Fruit fly (Drosophila melanogaster): ENCODE results near the gene RpL27A.

RpL27A gene

dm6 chr2L:4456539-4456994, 1.6 kb downstream of the RpL27A start, which contains the start of gene Gs1l:
Gene Gs1l, minus strand, starts transcription at chr2L:4456807.
- TF ChIP-seq CG1620 (GFP tag; optimal IDR thresholded peaks at IDR 0.05), result no peak
- TF ChIP-seq cnc (optimal IDR thresholded peaks at IDR 0.05), result no peak
- TF ChIP-seq Mnt (GFP tag; optimal IDR thresholded peaks at IDR 0.05), result peak; percentile 36
- peak; percentile 29 for TF ChIP-seq CG12768 (GFP tag; optimal IDR thresholded peaks at IDR 0.05)
- no peak for TF ChIP-seq kay (GFP tag; ENCODE audit: borderline replicate concordance)
- TF ChIP-seq toe (GFP tag; optimal IDR thresholded peaks at IDR 0.05), result no peak
- no peak for TF ChIP-seq CG5204 (GFP tag; optimal IDR thresholded peaks at IDR 0.05)
- peak; percentile 19 for TF ChIP-seq bab1 (GFP tag; optimal IDR thresholded peaks at IDR 0.05)
- peak; percentile 35 for TF ChIP-seq CG7101 (tag; optimal IDR thresholded peaks at IDR 0.05)
- no peak for TF ChIP-seq Clk (GFP tag; optimal IDR thresholded peaks at IDR 0.05)
- TF ChIP-seq cic (GFP tag; optimal IDR thresholded peaks at IDR 0.05), result peak; percentile 47
- TF ChIP-seq CG14711 (tag; optimal IDR thresholded peaks at IDR 0.05), result peak; percentile 13
- peak; percentile 3 for TF ChIP-seq tj (GFP tag; optimal IDR thresholded peaks at IDR 0.05)
- TF ChIP-seq CG7045 (GFP tag; optimal IDR thresholded peaks at IDR 0.05), result no peak
- no peak for TF ChIP-seq Crg-1 (GFP tag; optimal IDR thresholded peaks at IDR 0.05)
- TF ChIP-seq CG33017 (tag; optimal IDR thresholded peaks at IDR 0.05), result peak; percentile 30
- TF ChIP-seq pad (GFP tag; optimal IDR thresholded peaks at IDR 0.05), result peak; percentile 17
- TF ChIP-seq ovo (GFP tag; optimal IDR thresholded peaks at IDR 0.05), result no peak
- TF ChIP-seq Hr96 (GFP tag; optimal IDR thresholded peaks at IDR 0.05), result no peak
- TF ChIP-seq CG11617 (GFP tag; optimal IDR thresholded peaks at IDR 0.05), result peak; percentile 14

DNA sequence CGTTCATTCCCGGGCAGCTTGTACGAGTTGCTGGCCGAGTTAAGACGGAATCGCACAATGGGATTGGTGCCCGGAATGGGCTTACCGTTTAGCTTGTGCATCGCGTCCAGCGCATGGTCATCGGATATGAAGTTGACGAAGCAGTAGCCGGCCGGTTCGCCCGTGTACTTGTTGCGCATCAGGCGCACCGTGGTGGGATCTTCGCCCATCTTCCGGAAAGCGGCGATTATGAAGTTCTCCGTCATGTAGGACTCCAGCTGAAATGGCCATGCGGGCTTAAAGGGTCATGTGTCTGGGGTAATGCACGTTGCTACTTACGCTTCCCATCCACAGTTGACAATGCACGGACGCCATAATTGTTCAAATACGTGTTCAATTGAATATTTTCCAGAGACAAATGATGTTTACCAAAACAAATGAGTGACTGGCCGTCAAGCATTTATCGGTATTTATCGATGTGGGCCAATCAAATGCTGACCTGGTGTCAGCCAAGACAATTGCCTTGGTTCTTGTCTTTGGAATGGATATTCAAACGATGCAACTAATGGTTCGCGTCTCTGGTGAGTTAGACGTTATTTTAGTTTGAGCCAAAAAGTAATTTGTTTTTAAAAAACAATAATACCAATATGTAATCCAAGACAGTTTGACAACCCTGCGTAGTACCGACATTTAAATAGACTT, 4.0 kb downstream of the RpL27A start, which contains the start of the genes Secp43 and ND-B8:
Gene Secp43, minus strand, starts transcription at position 445 of the 681 bp plus-strand sequence.
Gene ND-B8, plus strand, starts transcription at position 618 of the 681 bp plus-strand sequence.
- no peak for TF ChIP-seq ovo (GFP tag; optimal IDR thresholded peaks at IDR 0.05)
- peak; percentile 32 for TF ChIP-seq Crg-1 (GFP tag; optimal IDR thresholded peaks at IDR 0.05)
- TF ChIP-seq toe (GFP tag; optimal IDR thresholded peaks at IDR 0.05), result no peak
- no peak for TF ChIP-seq CG12768 (GFP tag; optimal IDR thresholded peaks at IDR 0.05)
- no peak for TF ChIP-seq CG11617 (GFP tag; optimal IDR thresholded peaks at IDR 0.05)
- no peak for TF ChIP-seq CG7045 (GFP tag; optimal IDR thresholded peaks at IDR 0.05)
- TF ChIP-seq CG33017 (tag; optimal IDR thresholded peaks at IDR 0.05), result no peak
- peak; percentile 34 for TF ChIP-seq CG7101 (tag; optimal IDR thresholded peaks at IDR 0.05)
- peak; percentile 54 for TF ChIP-seq bab1 (GFP tag; optimal IDR thresholded peaks at IDR 0.05)
- TF ChIP-seq pad (GFP tag; optimal IDR thresholded peaks at IDR 0.05), result no peak
- no peak for TF ChIP-seq cic (GFP tag; optimal IDR thresholded peaks at IDR 0.05)
- no peak for TF ChIP-seq tj (GFP tag; optimal IDR thresholded peaks at IDR 0.05)
- no peak for TF ChIP-seq cnc (optimal IDR thresholded peaks at IDR 0.05)
- TF ChIP-seq Hr96 (GFP tag; optimal IDR thresholded peaks at IDR 0.05), result no peak
- TF ChIP-seq Mnt (GFP tag; optimal IDR thresholded peaks at IDR 0.05), result peak; percentile 13
- TF ChIP-seq CG14711 (tag; optimal IDR thresholded peaks at IDR 0.05), result peak; percentile 40
- TF ChIP-seq Clk (GFP tag; optimal IDR thresholded peaks at IDR 0.05), result no peak
- no peak for TF ChIP-seq CG1620 (GFP tag; optimal IDR thresholded peaks at IDR 0.05)

DNA sequence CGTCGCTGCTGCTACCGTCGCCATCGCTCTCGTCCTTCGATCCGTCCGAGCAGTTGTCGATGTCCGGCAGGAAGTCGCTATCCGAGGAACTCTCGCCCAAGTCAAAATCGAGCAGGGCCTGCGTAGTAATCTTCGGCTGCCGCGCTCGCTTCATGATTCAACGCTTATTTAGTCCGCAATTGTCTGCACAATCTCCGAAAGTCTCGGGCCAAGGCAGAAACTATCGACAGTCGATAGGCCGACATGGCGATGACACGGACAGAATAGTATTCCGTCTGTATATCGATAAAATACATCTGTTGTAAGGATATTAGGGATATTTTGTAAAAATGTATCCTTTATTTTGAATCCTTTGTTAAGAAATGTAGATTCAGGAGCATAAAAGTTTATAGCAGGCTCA, 5.4 kb downstream of the RpL27A start, which contains the start of gene CG15439:
Gene CG15439, minus strand, starts transcription at position 241 of the 400 bp plus-strand sequence.
- TF ChIP-seq toe (GFP tag; optimal IDR thresholded peaks at IDR 0.05), result no peak
- TF ChIP-seq cic (GFP tag; optimal IDR thresholded peaks at IDR 0.05), result no peak
- no peak for TF ChIP-seq pad (GFP tag; optimal IDR thresholded peaks at IDR 0.05)
- TF ChIP-seq CG12768 (GFP tag; optimal IDR thresholded peaks at IDR 0.05), result no peak
- TF ChIP-seq CG11617 (GFP tag; optimal IDR thresholded peaks at IDR 0.05), result no peak
- TF ChIP-seq CG1620 (GFP tag; optimal IDR thresholded peaks at IDR 0.05), result no peak
- TF ChIP-seq CG14711 (tag; optimal IDR thresholded peaks at IDR 0.05), result no peak
- TF ChIP-seq CG5204 (GFP tag; optimal IDR thresholded peaks at IDR 0.05), result no peak
- no peak for TF ChIP-seq bab1 (GFP tag; optimal IDR thresholded peaks at IDR 0.05)
- no peak for TF ChIP-seq ovo (GFP tag; optimal IDR thresholded peaks at IDR 0.05)
- no peak for TF ChIP-seq tj (GFP tag; optimal IDR thresholded peaks at IDR 0.05)
- no peak for TF ChIP-seq CG33017 (tag; optimal IDR thresholded peaks at IDR 0.05)
- no peak for TF ChIP-seq Crg-1 (GFP tag; optimal IDR thresholded peaks at IDR 0.05)
- TF ChIP-seq Clk (GFP tag; optimal IDR thresholded peaks at IDR 0.05), result no peak

DNA sequence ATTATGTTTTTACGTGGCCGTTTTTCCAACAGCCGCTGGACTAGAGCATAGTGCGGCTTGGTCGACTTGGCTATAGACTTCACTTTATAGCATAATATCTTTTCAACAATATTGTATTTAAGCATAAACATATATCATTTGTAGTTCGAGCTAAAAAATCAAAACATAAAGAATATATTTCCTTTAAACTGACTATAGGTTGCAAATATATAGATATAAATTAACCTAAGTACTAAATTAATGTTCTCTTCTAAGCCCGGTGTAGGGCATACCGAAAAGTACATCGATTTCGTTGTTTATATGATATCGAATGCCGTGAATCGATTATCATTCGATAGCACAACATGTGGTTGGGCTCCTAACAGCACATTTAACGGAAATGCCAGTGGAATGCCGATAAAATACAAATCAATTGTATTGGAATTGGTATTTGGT, 9.6 kb downstream of the RpL27A start, which contains the start of gene MFS18:
Gene MFS18, minus strand, starts transcription at position 54 of the 435 bp plus-strand sequence.
- TF ChIP-seq CG7101 (tag; optimal IDR thresholded peaks at IDR 0.05) (peak; percentile 94), cic (GFP tag; optimal IDR thresholded peaks at IDR 0.05) (peak; percentile 54), Mnt (GFP tag; optimal IDR thresholded peaks at IDR 0.05) (peak; percentile 91), ovo (GFP tag; optimal IDR thresholded peaks at IDR 0.05) (peak; percentile 77), bab1 (GFP tag; optimal IDR thresholded peaks at IDR 0.05) (peak; percentile 96), pad (GFP tag; optimal IDR thresholded peaks at IDR 0.05) (peak; percentile 76), CG7045 (GFP tag; optimal IDR thresholded peaks at IDR 0.05) (peak; percentile 81), Crg-1 (GFP tag; optimal IDR thresholded peaks at IDR 0.05) (peak; percentile 57), CG14711 (tag; optimal IDR thresholded peaks at IDR 0.05) (peak; percentile 97), CG1620 (GFP tag; optimal IDR thresholded peaks at IDR 0.05) (peak; percentile 58), cnc (optimal IDR thresholded peaks at IDR 0.05) (no peak), Hr96 (GFP tag; optimal IDR thresholded peaks at IDR 0.05) (no peak), CG33017 (tag; optimal IDR thresholded peaks at IDR 0.05) (peak; percentile 93), CG12768 (GFP tag; optimal IDR thresholded peaks at IDR 0.05) (peak; percentile 95), tj (GFP tag; optimal IDR thresholded peaks at IDR 0.05) (peak; percentile 63), kay (GFP tag; ENCODE audit: borderline replicate concordance) (no peak), Clk (GFP tag; optimal IDR thresholded peaks at IDR 0.05) (peak; percentile 58), CG5204 (GFP tag; optimal IDR thresholded peaks at IDR 0.05) (no peak), CG11617 (GFP tag; optimal IDR thresholded peaks at IDR 0.05) (peak; percentile 90), toe (GFP tag; optimal IDR thresholded peaks at IDR 0.05) (no peak)

dm6 chr2L:4444457-4444856, 13.7 kb downstream of the RpL27A start, which contains the start of the genes morgue and Elp3:
Gene morgue, minus strand, starts transcription at chr2L:4444680.
Gene Elp3, plus strand, starts transcription at chr2L:4444732.
- TF ChIP-seq CG12768 (GFP tag; optimal IDR thresholded peaks at IDR 0.05) (no peak), CG1620 (GFP tag; optimal IDR thresholded peaks at IDR 0.05) (no peak), bab1 (GFP tag; optimal IDR thresholded peaks at IDR 0.05) (peak; percentile 29), tj (GFP tag; optimal IDR thresholded peaks at IDR 0.05) (no peak), Mnt (GFP tag; optimal IDR thresholded peaks at IDR 0.05) (peak; percentile 93)
